Worm (Caenorhabditis elegans): ENCODE results near the gene bbs-2.

bbs-2 gene

DNA sequence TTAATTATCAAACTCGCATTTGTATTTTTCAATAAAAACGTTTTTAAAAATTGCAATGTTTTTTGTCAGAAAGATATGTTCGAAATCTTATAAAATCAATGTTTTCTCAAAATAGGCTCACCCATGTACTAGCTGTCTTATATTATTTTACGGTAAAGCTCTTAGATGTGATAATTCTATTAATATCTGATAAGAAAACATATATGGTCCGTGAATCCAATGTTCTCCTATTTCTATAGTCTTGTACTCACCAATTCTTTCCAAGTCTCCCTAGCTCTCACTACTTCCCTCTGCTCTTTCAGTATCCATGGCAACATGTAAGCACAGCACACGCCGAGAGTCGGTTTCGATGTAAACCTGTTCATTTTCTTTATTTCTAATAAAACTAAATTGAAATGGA lies at the start of gene bbs-2:
Gene bbs-2, plus strand, starts transcription at position 301 of the 400 bp plus-strand sequence.
- TF ChIP-seq dao-5 (tag; optimal IDR thresholded peaks at IDR 0.05) (no peak), him-1 (tag; optimal IDR thresholded peaks at IDR 0.05) (no peak), W03F9.2 (tag; optimal IDR thresholded peaks at IDR 0.05) (no peak)

DNA sequence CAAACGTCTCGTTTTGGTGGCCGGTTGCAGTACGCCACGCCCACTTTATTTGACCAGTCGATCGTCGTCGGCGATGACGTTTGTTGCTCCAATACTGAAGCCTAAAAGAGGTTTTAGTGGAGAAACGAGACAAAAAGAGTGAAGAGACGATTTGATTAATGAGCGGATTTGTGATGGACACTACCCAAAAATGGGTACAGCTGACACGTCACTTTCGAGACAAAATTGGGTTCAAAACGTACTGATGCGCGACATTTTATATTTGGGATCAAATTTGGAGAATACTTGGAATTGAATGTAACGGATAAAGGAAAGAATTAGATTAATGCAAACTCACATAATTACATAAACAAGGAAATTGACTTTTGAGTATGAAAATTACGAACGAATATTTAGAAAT lies 36.4 kb upstream of the bbs-2 start, which contains the start of gene ilys-4:
Gene ilys-4, minus strand, starts transcription at position 101 of the 400 bp plus-strand sequence.
- TF ChIP-seq W03F9.2 (tag; optimal IDR thresholded peaks at IDR 0.05) (no peak), him-1 (tag; optimal IDR thresholded peaks at IDR 0.05) (no peak), dao-5 (tag; optimal IDR thresholded peaks at IDR 0.05) (no peak)

DNA sequence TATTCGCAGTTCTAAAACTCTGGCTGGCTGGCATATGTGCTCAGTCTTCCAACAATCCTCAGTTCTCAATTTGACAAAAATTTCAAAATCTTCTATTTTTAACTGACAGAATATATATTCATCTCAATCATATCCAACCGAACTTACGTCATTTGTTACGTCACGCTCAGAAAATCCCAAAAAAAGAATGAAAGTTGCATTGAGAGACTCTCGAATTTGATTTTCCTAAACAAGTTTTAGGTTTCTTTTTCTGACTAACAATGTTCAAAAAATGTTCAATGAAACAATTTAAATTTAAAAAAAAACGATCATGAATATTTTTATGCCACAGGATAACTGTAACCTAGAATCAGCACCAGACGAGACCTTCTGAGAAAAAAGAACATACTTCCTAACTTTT lies 35.9 kb upstream of the bbs-2 start:
- TF ChIP-seq dao-5 (tag; optimal IDR thresholded peaks at IDR 0.05), result no peak
- no peak for TF ChIP-seq him-1 (tag; optimal IDR thresholded peaks at IDR 0.05)
- no peak for TF ChIP-seq W03F9.2 (tag; optimal IDR thresholded peaks at IDR 0.05)

DNA sequence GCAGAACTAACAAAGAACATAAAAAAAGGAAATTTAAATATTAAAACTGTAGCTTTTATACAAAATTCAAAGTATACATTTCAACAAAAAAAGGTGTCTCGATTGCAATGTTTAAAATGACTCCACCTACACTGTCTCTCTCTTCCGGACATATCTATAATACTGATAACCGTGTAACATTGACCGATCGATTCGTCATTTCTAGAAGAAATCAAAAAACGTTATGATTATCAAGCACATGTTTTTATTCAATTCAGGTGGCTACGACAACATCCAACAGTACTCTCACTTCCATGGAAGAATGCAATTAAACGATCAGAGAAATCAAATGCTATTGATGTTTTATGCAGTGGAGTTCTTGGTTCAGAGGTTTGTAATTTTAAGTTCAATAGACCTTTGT lies 35.3 kb upstream of the bbs-2 start:
- no peak for TF ChIP-seq W03F9.2 (tag; optimal IDR thresholded peaks at IDR 0.05)
- no peak for TF ChIP-seq him-1 (tag; optimal IDR thresholded peaks at IDR 0.05)
- TF ChIP-seq dao-5 (tag; optimal IDR thresholded peaks at IDR 0.05), result no peak

DNA sequence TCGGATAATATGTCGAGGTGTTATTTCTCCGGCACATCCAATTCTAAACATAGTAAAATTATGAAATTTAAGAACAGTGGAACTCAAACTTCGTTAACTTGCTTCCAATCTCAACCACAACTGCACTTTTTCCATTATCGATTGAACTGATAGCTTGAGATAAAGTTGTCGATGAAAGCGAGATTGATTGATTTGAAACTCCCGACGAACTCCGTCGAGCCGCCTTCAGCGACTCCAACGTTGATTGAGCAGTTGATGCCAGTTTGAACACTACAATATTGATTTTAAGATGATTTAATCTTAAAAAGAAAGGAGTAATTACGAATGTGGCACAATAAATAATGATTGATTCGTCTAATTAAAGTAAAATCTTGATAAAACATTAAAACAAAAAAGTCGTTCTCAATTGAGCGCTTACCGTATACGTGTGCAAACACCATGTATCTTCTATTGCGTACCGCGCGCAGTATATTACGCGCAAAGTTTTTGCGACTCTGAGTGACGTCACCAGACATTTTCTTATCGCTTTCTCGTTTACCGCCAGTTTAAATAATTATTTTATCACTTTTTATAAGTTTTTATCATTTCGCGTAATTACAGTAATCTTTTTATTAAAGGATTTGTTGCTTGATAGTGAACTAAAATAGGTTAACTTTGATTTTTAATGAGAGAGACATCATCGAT lies 31.5 kb upstream of the bbs-2 start, which contains the start of gene arp-11:
Gene arp-11, minus strand, starts transcription at position 51 of the 684 bp plus-strand sequence.
- TF ChIP-seq W03F9.2 (tag; optimal IDR thresholded peaks at IDR 0.05) (peak; percentile 84), him-1 (tag; optimal IDR thresholded peaks at IDR 0.05) (no peak), dao-5 (tag; optimal IDR thresholded peaks at IDR 0.05) (no peak)

DNA sequence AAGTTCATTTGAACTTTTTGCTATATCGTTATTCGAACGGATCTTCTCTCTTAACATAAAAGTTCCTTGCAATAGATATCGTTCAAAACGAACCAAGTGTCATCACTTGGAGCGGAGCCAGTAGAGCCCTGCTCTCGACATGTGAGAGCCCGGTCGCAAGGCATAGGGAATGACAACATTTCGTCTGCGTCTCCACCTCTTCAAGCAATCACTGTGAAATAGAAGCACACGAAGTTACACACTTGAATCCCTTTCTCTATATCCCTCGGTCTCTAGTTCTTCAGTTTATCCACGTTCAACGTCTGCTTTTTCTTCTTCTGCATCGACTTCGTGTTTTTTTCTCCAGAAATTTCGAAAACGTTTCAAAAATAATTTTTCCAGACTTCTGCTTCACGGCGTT lies 30.5 kb upstream of the bbs-2 start, which contains the start of gene C49H3.6:
Gene C49H3.6, plus strand, starts transcription at position 380 of the 400 bp plus-strand sequence.
- no peak for TF ChIP-seq W03F9.2 (tag; optimal IDR thresholded peaks at IDR 0.05)
- TF ChIP-seq dao-5 (tag; optimal IDR thresholded peaks at IDR 0.05), result no peak
- TF ChIP-seq him-1 (tag; optimal IDR thresholded peaks at IDR 0.05), result no peak

DNA sequence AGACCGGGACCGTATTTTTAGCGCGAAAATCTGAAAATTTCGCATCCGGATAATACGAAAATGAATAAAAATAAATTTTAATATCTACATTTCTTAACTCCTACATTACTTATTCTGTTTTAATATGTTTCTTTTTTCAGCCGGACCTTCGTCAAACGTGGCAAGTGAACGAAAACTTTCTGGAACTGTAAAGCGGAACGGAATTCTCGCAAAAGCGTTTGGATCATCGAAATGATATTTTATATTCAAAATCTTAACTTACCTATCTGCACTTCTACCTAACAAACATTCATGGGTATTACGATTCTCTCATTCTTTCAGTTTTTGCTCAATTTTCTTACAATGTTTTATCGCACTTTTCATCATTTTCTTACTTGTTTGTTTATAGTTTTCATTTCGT lies 27.2 kb upstream of the bbs-2 start:
- TF ChIP-seq W03F9.2 (tag; optimal IDR thresholded peaks at IDR 0.05), result no peak
- TF ChIP-seq him-1 (tag; optimal IDR thresholded peaks at IDR 0.05), result no peak
- TF ChIP-seq dao-5 (tag; optimal IDR thresholded peaks at IDR 0.05), result no peak

DNA sequence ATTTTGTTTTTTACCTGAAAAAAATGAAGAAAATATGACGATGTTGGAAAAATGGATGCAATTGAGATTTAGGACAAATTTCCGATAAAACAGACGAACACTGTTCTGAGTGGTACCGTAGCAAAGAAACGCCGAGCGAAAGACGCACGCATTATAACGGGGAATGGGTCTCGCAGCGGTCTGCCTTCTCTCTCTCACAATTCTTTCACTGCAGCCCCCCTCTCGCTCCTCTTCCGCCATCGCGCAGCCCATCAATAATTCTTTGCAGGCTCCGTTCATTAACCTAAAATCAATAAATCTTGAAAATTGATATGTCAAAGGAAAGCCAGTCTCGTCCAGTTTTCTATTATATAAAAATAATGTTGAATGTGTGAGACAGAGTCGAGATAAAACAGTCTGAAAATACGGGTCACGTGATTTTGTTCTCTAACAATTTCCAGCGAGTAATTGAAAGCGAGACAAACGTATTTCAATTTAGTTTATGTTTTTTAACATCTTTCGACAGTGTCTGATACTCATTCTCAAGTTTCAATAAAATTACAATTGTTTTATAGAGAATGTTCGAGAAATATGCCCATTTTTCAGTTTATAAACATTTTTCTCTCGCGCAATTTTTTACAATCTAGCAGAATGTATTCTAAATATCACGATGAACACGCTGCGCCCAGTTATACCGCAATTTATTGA lies 24.2 kb upstream of the bbs-2 start:
- TF ChIP-seq W03F9.2 (tag; optimal IDR thresholded peaks at IDR 0.05), result peak; percentile 33
- no peak for TF ChIP-seq dao-5 (tag; optimal IDR thresholded peaks at IDR 0.05)

DNA sequence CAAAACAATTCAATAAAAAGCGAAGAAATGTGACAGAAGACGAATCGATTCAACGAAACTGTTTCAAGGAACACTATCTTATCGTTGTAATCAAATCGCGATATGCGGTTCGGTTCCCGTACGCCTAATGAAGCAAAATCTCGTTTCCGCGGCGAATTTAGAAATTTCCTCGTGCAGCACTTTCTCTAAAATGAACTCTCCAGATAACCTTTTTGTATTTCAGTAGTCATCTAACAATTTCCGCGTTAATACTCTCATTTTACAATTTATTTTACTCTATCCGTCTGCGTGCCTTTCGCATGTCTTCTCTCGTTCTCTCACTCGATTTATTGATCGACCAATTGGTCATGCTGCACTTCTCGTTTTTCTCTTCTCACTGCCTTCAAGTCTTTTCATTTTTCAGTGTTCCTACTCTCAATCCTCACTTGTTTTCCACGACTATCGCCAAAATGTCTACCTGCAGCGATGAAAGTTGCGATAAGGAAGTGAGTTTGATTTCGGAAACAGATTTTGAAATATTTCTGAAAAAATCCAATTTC lies 23.6 kb upstream of the bbs-2 start, which contains the start of the genes npp-27 and ntl-4:
Gene npp-27, minus strand, starts transcription at position 51 of the 539 bp plus-strand sequence.
Gene ntl-4, plus strand, starts transcription at position 379 of the 539 bp plus-strand sequence.
- TF ChIP-seq him-1 (tag; optimal IDR thresholded peaks at IDR 0.05) (no peak), W03F9.2 (tag; optimal IDR thresholded peaks at IDR 0.05) (no peak), dao-5 (tag; optimal IDR thresholded peaks at IDR 0.05) (no peak)

DNA sequence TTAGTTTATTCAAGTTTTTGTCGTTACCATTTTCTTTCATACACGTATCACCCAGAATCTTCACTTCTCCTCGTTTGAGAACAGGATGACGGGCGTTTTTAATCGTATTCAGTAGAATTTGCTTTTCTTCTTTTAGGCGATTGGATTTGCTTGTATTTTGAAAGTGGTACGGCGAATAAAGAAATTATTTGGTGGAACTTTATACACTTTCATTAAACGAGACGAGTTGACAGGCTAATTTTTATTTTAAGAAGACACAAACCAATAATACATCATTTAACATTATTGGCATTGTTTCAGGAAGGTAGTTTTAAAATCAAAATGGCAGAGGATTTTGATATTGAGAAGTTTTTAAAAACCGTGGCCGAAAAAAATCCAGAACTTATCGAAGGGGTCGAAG lies 18.8 kb upstream of the bbs-2 start, which contains the start of gene C49H3.4:
Gene C49H3.4, plus strand, starts transcription at position 301 of the 400 bp plus-strand sequence.
- TF ChIP-seq him-1 (tag; optimal IDR thresholded peaks at IDR 0.05), result no peak
- no peak for TF ChIP-seq W03F9.2 (tag; optimal IDR thresholded peaks at IDR 0.05)
- no peak for TF ChIP-seq dao-5 (tag; optimal IDR thresholded peaks at IDR 0.05)

DNA sequence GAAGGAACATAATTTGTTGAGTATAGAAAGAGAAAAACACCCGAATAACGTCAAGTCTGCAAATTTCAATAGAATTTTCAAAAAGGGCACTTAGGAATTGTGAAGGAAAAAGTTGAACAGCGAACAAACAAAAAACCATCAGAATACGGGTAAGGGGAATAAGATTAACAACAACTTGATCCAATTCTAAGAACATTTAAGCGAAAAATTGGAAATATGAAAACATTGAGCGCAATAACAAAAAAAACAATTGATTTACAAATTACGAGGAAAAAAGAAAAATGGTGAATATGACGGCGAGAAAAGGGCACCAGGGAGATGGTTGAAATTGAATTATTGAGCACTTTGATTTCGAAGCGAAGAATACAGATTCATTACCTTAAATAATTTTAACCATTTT lies 16.9 kb upstream of the bbs-2 start:
- TF ChIP-seq dao-5 (tag; optimal IDR thresholded peaks at IDR 0.05) (no peak), him-1 (tag; optimal IDR thresholded peaks at IDR 0.05) (no peak), W03F9.2 (tag; optimal IDR thresholded peaks at IDR 0.05) (no peak)

DNA sequence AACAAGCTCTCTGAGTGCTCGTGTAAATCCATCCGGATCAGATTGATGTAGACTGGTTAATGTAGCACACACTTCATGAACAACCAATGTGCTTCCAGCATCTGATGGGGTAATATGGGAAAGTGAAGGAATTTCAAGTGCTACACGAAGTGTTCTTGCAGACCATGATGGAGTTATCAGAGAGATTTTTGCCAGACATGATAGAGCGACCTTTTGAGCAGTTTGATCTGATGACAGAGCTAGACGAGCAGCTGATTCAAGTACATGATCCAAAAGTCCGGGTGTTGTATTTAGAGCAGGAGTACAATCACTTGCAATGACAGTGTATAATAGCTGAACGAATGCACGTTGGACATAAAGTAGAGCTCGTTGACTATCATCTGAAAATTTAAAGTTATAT lies 16.0 kb upstream of the bbs-2 start:
- TF ChIP-seq dao-5 (tag; optimal IDR thresholded peaks at IDR 0.05) (no peak), him-1 (tag; optimal IDR thresholded peaks at IDR 0.05) (no peak), W03F9.2 (tag; optimal IDR thresholded peaks at IDR 0.05) (no peak)

DNA sequence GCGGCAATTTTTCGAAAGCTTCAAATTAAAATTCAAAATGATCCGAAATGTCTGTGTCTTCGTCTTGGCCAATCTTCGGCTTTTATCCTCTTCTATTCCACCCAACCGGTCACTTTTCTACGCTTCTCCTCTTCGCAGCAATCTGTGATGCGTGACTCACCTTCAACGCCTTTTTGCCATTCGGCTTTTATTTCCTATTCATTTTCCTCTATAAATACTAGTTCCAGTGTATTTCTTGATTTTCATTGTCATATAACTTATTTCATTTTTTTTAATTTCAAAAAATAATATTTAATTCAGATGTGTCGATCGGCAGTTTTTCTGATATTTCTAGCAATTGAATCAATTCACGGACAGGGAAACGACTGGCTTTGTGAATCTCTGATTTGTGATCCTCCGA lies 13.7 kb upstream of the bbs-2 start, which contains the start of gene C49H3.16:
Gene C49H3.16, plus strand, starts transcription at position 301 of the 400 bp plus-strand sequence.
- TF ChIP-seq him-1 (tag; optimal IDR thresholded peaks at IDR 0.05) (no peak), W03F9.2 (tag; optimal IDR thresholded peaks at IDR 0.05) (no peak), dao-5 (tag; optimal IDR thresholded peaks at IDR 0.05) (no peak)

DNA sequence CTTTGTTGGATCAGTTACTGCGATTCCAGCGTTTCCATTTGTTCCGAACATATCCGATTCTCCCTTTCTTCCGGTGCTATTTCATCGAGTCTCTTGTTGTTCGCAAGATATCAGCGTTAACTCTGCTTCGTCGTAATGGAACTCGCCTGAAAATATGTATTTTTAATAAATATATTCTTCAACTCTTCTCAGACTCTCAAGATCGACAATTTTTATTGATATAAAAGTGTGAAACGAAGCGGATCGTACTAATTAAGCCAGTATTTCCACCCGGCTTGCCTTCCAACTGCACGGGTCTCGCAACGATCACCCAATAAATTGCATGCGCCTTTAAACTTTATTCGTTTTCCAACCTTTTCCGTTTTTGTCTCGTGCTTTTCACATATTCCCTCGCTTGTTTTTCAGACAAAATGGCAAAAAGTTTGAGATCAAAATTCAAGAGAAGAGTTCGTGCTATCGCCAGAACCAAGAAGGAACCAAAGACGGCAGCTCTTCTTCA lies 9.8 kb upstream of the bbs-2 start, which contains the start of the genes xpo-3 and C49H3.3:
Gene xpo-3, minus strand, starts transcription at position 51 of the 499 bp plus-strand sequence.
Gene C49H3.3, plus strand, starts transcription at position 369 of the 499 bp plus-strand sequence.
- no peak for TF ChIP-seq him-1 (tag; optimal IDR thresholded peaks at IDR 0.05)
- TF ChIP-seq dao-5 (tag; optimal IDR thresholded peaks at IDR 0.05), result no peak
- TF ChIP-seq W03F9.2 (tag; optimal IDR thresholded peaks at IDR 0.05), result peak; percentile 79
